Worm (Caenorhabditis elegans): ENCODE data around the gene nkb-3.

- TF ChIP-seq rnt-1 (tag; optimal IDR thresholded peaks at IDR 0.05) (no peak), dve-1 (tag; optimal IDR thresholded peaks at IDR 0.05) (no peak), fkh-10 (GFP tag; optimal IDR thresholded peaks at IDR 0.05) (no peak), tbx-2 (tag; optimal IDR thresholded peaks at IDR 0.05) (no peak), ama-1 (optimal IDR thresholded peaks at IDR 0.05) (no peak), nhr-232 (tag; optimal IDR thresholded peaks at IDR 0.05) (no peak), ceh-9 (tag; optimal IDR thresholded peaks at IDR 0.05) (no peak)
Observed at ce11 chrX:13724364-13724763, 46.0 kb downstream of the nkb-3 start, which contains the start of gene K11E4.6.

Data from whole organism, late embryonic.